Worm (Caenorhabditis elegans) whole organism, early embryonic: ENCODE measurements around the gene T21C9.13.

ENCODE experiments used
- aly-1 ChIP-seq: sonication (generic microtip); optimal IDR thresholded peaks from 2 replicates; lab custom pipeline; 2016; ENCODE audit warnings: missing genetic modification characterization, missing compliant biosample characterization
- ama-1 ChIP-seq: fragments of 150-350 bp; optimal IDR thresholded peaks from 2 replicates; lab custom pipeline; 2014
- scrt-1 ChIP-seq: fragments of 200-800 bp; sonication (Bioruptor generic); IDR thresholded peaks from 2 replicates; pipeline ENCODE4 v1.3.6; 2022; ENCODE audit warnings: missing genetic modification characterization, missing compliant biosample characterization
- tra-4 ChIP-seq: sonication (generic microtip); optimal IDR thresholded peaks from 2 replicates; lab custom pipeline; 2017; ENCODE audit warnings: missing genetic modification characterization, missing compliant biosample characterization

DNA sequence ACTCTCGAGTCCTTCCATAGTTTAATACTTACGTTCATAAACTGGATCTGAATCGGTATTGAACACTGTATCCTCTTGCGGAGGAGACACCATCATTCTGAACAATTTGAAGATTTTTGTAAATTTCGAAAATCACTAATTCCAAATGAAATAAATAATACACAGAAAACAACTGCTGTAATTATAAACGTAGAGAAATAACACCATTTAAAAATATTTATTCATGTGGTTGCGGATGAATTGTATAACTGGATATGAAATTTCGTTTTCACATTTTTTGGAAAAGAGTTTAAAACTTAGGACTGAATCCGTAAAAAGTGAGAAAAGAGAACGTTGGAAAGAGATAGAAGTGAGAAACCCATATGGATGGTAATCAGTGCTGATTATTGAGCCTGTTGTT, 18.8 kb upstream of the T21C9.13 start, which contains the start of gene mics-1:
- no peak for TF ChIP-seq aly-1 (tag; lab: Kevin White, UChicago)
- TF ChIP-seq ama-1 = no peak
- TF ChIP-seq scrt-1 (GFP tag; lab: Robert Waterston, UW) = no peak
- no peak for TF ChIP-seq tra-4 (tag; lab: Kevin White, UChicago)
